Worm (Caenorhabditis elegans) whole organism, L1 larva: Measurements from ENCODE around the gene tbc-20.
A peak's percentile ranks its signal among the peaks of the same experiment; 100 is the strongest.

Experiments
- C04F5.9 ChIP-seq: sonication (generic microtip); optimal IDR thresholded peaks from 2 replicates; lab custom pipeline; 2016; ENCODE audit warnings: missing genetic modification characterization, missing compliant biosample characterization
- C34B4.2 ChIP-seq: sonication (generic microtip); optimal IDR thresholded peaks from 2 replicates; lab custom pipeline; 2017; ENCODE audit warnings: mild to moderate bottlenecking, missing genetic modification characterization, missing compliant biosample characterization
- alr-1 ChIP-seq: fragments of 200-800 bp; sonication (Bioruptor generic); optimal IDR thresholded peaks from 2 replicates; lab custom pipeline; 2018; ENCODE audit warnings: borderline replicate concordance, mild to moderate bottlenecking, missing genetic modification characterization, missing compliant biosample characterization
- aly-2 ChIP-seq: fragments of 150-350 bp; optimal IDR thresholded peaks from 2 replicates; lab custom pipeline; 2014; ENCODE audit warnings: missing biosample characterization, missing genetic modification characterization
- ama-1 ChIP-seq: fragments of 150-350 bp; optimal IDR thresholded peaks from 2 replicates; lab custom pipeline; 2014
- ceh-63 ChIP-seq: fragments of 200-800 bp; sonication (Bioruptor generic); optimal IDR thresholded peaks from 2 replicates; lab custom pipeline; 2018; ENCODE audit warnings: mild to moderate bottlenecking, missing genetic modification characterization, missing compliant biosample characterization
- ceh-8 ChIP-seq: fragments of 200-800 bp; sonication (Bioruptor generic); optimal IDR thresholded peaks from 2 replicates; lab custom pipeline; 2018; ENCODE audit warnings: mild to moderate bottlenecking, missing genetic modification characterization, moderate library complexity, missing compliant biosample characterization
- ceh-88 ChIP-seq: fragments of 200-800 bp; sonication (Bioruptor generic); IDR thresholded peaks from 2 replicates; pipeline ENCODE4 v1.3.6; 2022; ENCODE audit warnings: missing genetic modification characterization, missing compliant biosample characterization
- ces-1 ChIP-seq: fragments of 150-350 bp; optimal IDR thresholded peaks from 2 replicates; lab custom pipeline; 2014; ENCODE audit warnings: missing biosample characterization, missing genetic modification reagents, missing genetic modification characterization
- dpl-1 ChIP-seq, 3 experiments: fragments of 150-350 bp in 2 of 3; sonication (generic microtip) in 1 of 3; optimal IDR thresholded peaks; 2 replicates each; lab custom pipeline; 2014 to 2017; ENCODE audit warnings: missing biosample characterization in 3 of 3, missing genetic modification characterization in 3 of 3, missing genetic modification reagents in 3 of 3
- efl-3 ChIP-seq: fragments of 200-800 bp; sonication (Bioruptor generic); optimal IDR thresholded peaks from 2 replicates; lab custom pipeline; 2018; ENCODE audit warnings: mild to moderate bottlenecking, missing genetic modification characterization, missing compliant biosample characterization
- egl-27 ChIP-seq, 2 experiments: fragments of 150-350 bp in 1 of 2; sonication (generic microtip); optimal IDR thresholded peaks; 3 replicates each; lab custom pipeline; 2017 to 2018; ENCODE audit warnings: missing biosample characterization in 2 of 2, missing genetic modification characterization in 2 of 2, missing genetic modification reagents in 2 of 2
- elt-3 ChIP-seq, 6 experiments: fragments of 150-350 bp in 1 of 6; sonication (generic microtip); optimal IDR thresholded peaks; 2 replicates each; lab custom pipeline; 2017 to 2018; ENCODE audit warnings: missing biosample characterization in 6 of 6, missing genetic modification characterization in 6 of 6, inconsistent platforms in 1 of 6
- ets-5 ChIP-seq: fragments of 200-800 bp; sonication (Bioruptor generic); IDR thresholded peaks from 2 replicates; pipeline ENCODE4 v1.3.6; 2022; ENCODE audit warnings: missing genetic modification characterization, missing compliant biosample characterization
- fkh-4 ChIP-seq: sonication (generic microtip); optimal IDR thresholded peaks from 2 replicates; lab custom pipeline; 2016; ENCODE audit warnings: missing compliant biosample characterization, missing genetic modification characterization, borderline replicate concordance
- fkh-8 ChIP-seq: sonication (generic microtip); optimal IDR thresholded peaks from 2 replicates; lab custom pipeline; 2016; ENCODE audit warnings: mild to moderate bottlenecking, missing genetic modification characterization, missing compliant biosample characterization
- hlh-17 ChIP-seq: fragments of 200-800 bp; sonication (Bioruptor generic); optimal IDR thresholded peaks from 2 replicates; lab custom pipeline; 2018; ENCODE audit warnings: missing genetic modification characterization, mild to moderate bottlenecking, missing compliant biosample characterization, moderate library complexity, borderline replicate concordance
- hpl-2 ChIP-seq: fragments of 150-350 bp; optimal IDR thresholded peaks from 2 replicates; lab custom pipeline; 2014; ENCODE audit warnings: missing biosample characterization, missing genetic modification reagents, missing genetic modification characterization
- lin-13 ChIP-seq: fragments of 150-350 bp; optimal IDR thresholded peaks from 2 replicates; lab custom pipeline; 2014; ENCODE audit warnings: missing biosample characterization, missing genetic modification reagents, missing genetic modification characterization
- lin-14 ChIP-seq: fragments of 200-800 bp; sonication (Bioruptor generic); optimal IDR thresholded peaks from 2 replicates; lab custom pipeline; 2018; ENCODE audit warnings: mild to moderate bottlenecking, missing genetic modification characterization, moderate library complexity, missing compliant biosample characterization
- lin-15B ChIP-seq: fragments of 150-350 bp; sonication (generic microtip); optimal IDR thresholded peaks from 3 replicates; lab custom pipeline; 2014; ENCODE audit warnings: missing biosample characterization, missing genetic modification characterization
- lin-39 ChIP-seq: fragments of 150-350 bp; optimal IDR thresholded peaks from 2 replicates; lab custom pipeline; 2014; ENCODE audit warnings: missing biosample characterization, missing genetic modification reagents, missing genetic modification characterization
- lir-3 ChIP-seq: sonication (generic microtip); optimal IDR thresholded peaks from 2 replicates; lab custom pipeline; 2016; ENCODE audit warnings: mild to moderate bottlenecking, missing genetic modification characterization, moderate library complexity, missing compliant biosample characterization; ENCODE audit not compliant: poor library complexity
- lsy-2 ChIP-seq, 2 experiments: fragments of 150-350 bp; optimal IDR thresholded peaks; 2 replicates each; lab custom pipeline; 2014; ENCODE audit warnings: missing biosample characterization in 2 of 2, missing genetic modification characterization in 2 of 2
- mdl-1 ChIP-seq, 2 experiments: fragments of 150-350 bp; optimal IDR thresholded peaks; 2 replicates each; lab custom pipeline; 2014 to 2017; ENCODE audit warnings: missing biosample characterization in 2 of 2, missing genetic modification characterization in 2 of 2, inconsistent platforms in 1 of 2
- mef-2 ChIP-seq: fragments of 150-350 bp; optimal IDR thresholded peaks from 2 replicates; lab custom pipeline; 2014; ENCODE audit warnings: missing biosample characterization, missing genetic modification characterization
- mep-1 ChIP-seq: fragments of 150-350 bp; optimal IDR thresholded peaks from 2 replicates; lab custom pipeline; 2014; ENCODE audit warnings: missing biosample characterization, missing genetic modification characterization
- nhr-11 ChIP-seq: fragments of 150-350 bp; optimal IDR thresholded peaks from 2 replicates; lab custom pipeline; 2014; ENCODE audit warnings: missing biosample characterization, missing genetic modification characterization
- nhr-12 ChIP-seq: sonication (generic microtip); optimal IDR thresholded peaks from 2 replicates; lab custom pipeline; 2017; ENCODE audit warnings: missing biosample characterization, missing genetic modification characterization
- nhr-20 ChIP-seq: sonication (generic microtip); optimal IDR thresholded peaks from 2 replicates; lab custom pipeline; 2016; ENCODE audit warnings: mild to moderate bottlenecking, missing genetic modification characterization, missing compliant biosample characterization
- nhr-28 ChIP-seq: fragments of 150-350 bp; optimal IDR thresholded peaks from 2 replicates; lab custom pipeline; 2014; ENCODE audit warnings: missing biosample characterization, missing genetic modification characterization
- nhr-47 ChIP-seq: sonication (generic microtip); optimal IDR thresholded peaks from 2 replicates; lab custom pipeline; 2016; ENCODE audit warnings: mild to moderate bottlenecking, missing genetic modification characterization, moderate library complexity, missing compliant biosample characterization
- nhr-76 ChIP-seq: sonication (generic microtip); optimal IDR thresholded peaks from 2 replicates; lab custom pipeline; 2017; ENCODE audit warnings: missing biosample characterization, missing genetic modification characterization
- nhr-77 ChIP-seq: fragments of 150-350 bp; optimal IDR thresholded peaks from 2 replicates; lab custom pipeline; 2014; ENCODE audit warnings: missing biosample characterization, missing genetic modification characterization
- nhr-84 ChIP-seq: sonication (generic microtip); optimal IDR thresholded peaks from 2 replicates; lab custom pipeline; 2017; ENCODE audit warnings: missing biosample characterization, missing genetic modification characterization
- nhr-85 ChIP-seq: sonication (generic microtip); peaks from one replicate; lab custom pipeline; 2016; ENCODE audit warnings: missing genetic modification characterization, inconsistent platforms, missing compliant biosample characterization
- nhr-90 ChIP-seq: sonication (generic microtip); optimal IDR thresholded peaks from 2 replicates; lab custom pipeline; 2016; ENCODE audit warnings: mild to moderate bottlenecking, missing genetic modification characterization, missing compliant biosample characterization; ENCODE audit not compliant: poor library complexity
- pqm-1 ChIP-seq: sonication (generic microtip); optimal IDR thresholded peaks from 3 replicates; lab custom pipeline; 2017; ENCODE audit warnings: missing biosample characterization, missing genetic modification characterization
- rnt-1 ChIP-seq: sonication (generic microtip); optimal IDR thresholded peaks from 2 replicates; lab custom pipeline; 2016; ENCODE audit warnings: mild to moderate bottlenecking, missing genetic modification characterization, moderate library complexity, missing compliant biosample characterization
- skn-1 ChIP-seq: fragments of 150-350 bp; optimal IDR thresholded peaks from 2 replicates; lab custom pipeline; 2014; ENCODE audit warnings: missing biosample characterization, missing genetic modification characterization
- snpc-4 ChIP-seq: fragments of 150-350 bp; optimal IDR thresholded peaks from 2 replicates; lab custom pipeline; 2014; ENCODE audit warnings: missing biosample characterization, missing genetic modification characterization
- snu-23 ChIP-seq: sonication (generic microtip); optimal IDR thresholded peaks from 2 replicates; lab custom pipeline; 2016; ENCODE audit warnings: missing genetic modification characterization, missing compliant biosample characterization
- sup-37 ChIP-seq: fragments of 200-800 bp; sonication (Bioruptor generic); optimal IDR thresholded peaks from 2 replicates; lab custom pipeline; 2018; ENCODE audit warnings: mild to moderate bottlenecking, missing genetic modification characterization, missing compliant biosample characterization
- tlp-1 ChIP-seq: fragments of 150-350 bp; optimal IDR thresholded peaks from 2 replicates; lab custom pipeline; 2014; ENCODE audit warnings: missing biosample characterization, missing genetic modification characterization
- unc-130 ChIP-seq: fragments of 150-350 bp; optimal IDR thresholded peaks from 2 replicates; lab custom pipeline; 2017; ENCODE audit warnings: missing biosample characterization, missing genetic modification characterization, inconsistent platforms
- unc-30 ChIP-seq: sonication (generic microtip); optimal IDR thresholded peaks from 2 replicates; lab custom pipeline; 2017; ENCODE audit warnings: missing biosample characterization, missing genetic modification characterization
- unc-62 ChIP-seq: fragments of 150-350 bp; optimal IDR thresholded peaks from 2 replicates; lab custom pipeline; 2014; ENCODE audit warnings: missing biosample characterization, missing genetic modification reagents, missing genetic modification characterization
- unc-86 ChIP-seq: sonication (generic microtip); optimal IDR thresholded peaks from 2 replicates; lab custom pipeline; 2016; ENCODE audit warnings: missing genetic modification characterization, missing compliant biosample characterization
- unc-98 ChIP-seq: fragments of 200-800 bp; sonication (Bioruptor generic); IDR thresholded peaks from 2 replicates; pipeline ENCODE4 v1.3.6; 2022; ENCODE audit warnings: missing genetic modification characterization, missing compliant biosample characterization
- vab-15 ChIP-seq: sonication (generic microtip); optimal IDR thresholded peaks from 2 replicates; lab custom pipeline; 2017; ENCODE audit warnings: missing genotype, mild to moderate bottlenecking, missing genetic modification characterization, missing compliant biosample characterization
- zag-1 ChIP-seq: fragments of 150-350 bp; optimal IDR thresholded peaks from 2 replicates; lab custom pipeline; 2014; ENCODE audit warnings: missing biosample characterization, missing genetic modification characterization
- zip-4 ChIP-seq: fragments of 200-800 bp; sonication (Bioruptor generic); optimal IDR thresholded peaks from 2 replicates; lab custom pipeline; 2018; ENCODE audit warnings: mild to moderate bottlenecking, missing genetic modification characterization, moderate library complexity, missing compliant biosample characterization
- ztf-4 ChIP-seq: fragments of 150-350 bp; optimal IDR thresholded peaks from 2 replicates; lab custom pipeline; 2014; ENCODE audit warnings: missing biosample characterization, missing genetic modification characterization

Gene tbc-20

DNA sequence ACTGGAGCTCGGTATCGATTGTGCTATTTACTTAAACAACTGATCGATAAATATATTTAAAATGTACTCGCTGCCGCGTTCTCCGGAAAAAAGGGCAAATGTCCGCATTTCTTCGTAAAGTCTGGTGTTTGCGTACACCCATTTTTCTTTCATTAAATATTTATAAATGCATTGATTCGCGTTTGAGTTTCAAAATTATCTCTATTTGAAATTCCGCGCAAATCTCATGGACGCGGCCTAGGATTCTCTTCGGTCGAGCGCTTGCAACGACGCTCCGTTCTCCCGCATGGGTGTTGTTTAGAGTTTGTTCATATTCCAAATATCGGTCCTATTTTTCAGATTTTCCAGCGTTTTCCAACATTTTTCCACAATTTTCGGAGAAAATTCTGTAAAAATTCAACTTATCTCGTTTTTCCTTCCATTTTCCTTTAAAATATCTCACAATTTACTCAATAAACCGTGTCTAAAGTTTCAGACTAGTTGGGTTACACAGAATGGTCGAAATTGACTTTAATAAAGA lies 3.3 kb upstream of the tbc-20 start, which contains the start of gene eif-3.B (continued):
- peak; percentile 90 for TF ChIP-seq vab-15 (tag; lab: Kevin White, UChicago)
- TF ChIP-seq ceh-8 (GFP tag; lab: Kevin White, UChicago) = peak; percentile 94
- TF ChIP-seq lsy-2 (tag; optimal IDR thresholded peaks at IDR 0.05; lab: Kevin White, UChicago) = peak; percentile 95 to 96
- TF ChIP-seq elt-3 (tag; optimal IDR thresholded peaks at IDR 0.05; lab: Kevin White, UChicago) = peak in 4 of 6 experiments; percentile 12 to 90 (median 68)
- TF ChIP-seq nhr-90 = peak; percentile 99
- TF ChIP-seq tlp-1 (tag; lab: Kevin White, UChicago) = no peak
- peak; percentile 79 for TF ChIP-seq zip-4
- peak; percentile 93 for TF ChIP-seq lin-14 (GFP tag; lab: Kevin White, UChicago)
- TF ChIP-seq alr-1 (tag; lab: Kevin White, UChicago) = no peak
- TF ChIP-seq nhr-11 (tag; lab: Kevin White, UChicago) = peak; percentile 78
- peak; percentile 87 for TF ChIP-seq aly-2 (tag; lab: Kevin White, UChicago)
- TF ChIP-seq zag-1 (tag; lab: Kevin White, UChicago) = peak; percentile 89
- peak; percentile 98 for TF ChIP-seq nhr-47 (tag; lab: Kevin White, UChicago)
- TF ChIP-seq unc-98 = peak; percentile 88
- peak; percentile 70 for TF ChIP-seq ceh-63 (GFP tag; lab: Kevin White, UChicago)
- TF ChIP-seq nhr-12 (tag; lab: Kevin White, UChicago) = peak; percentile 16
- TF ChIP-seq nhr-84 (tag; lab: Kevin White, UChicago) = no peak
- TF ChIP-seq nhr-77 (tag; lab: Kevin White, UChicago) = peak; percentile 98
- TF ChIP-seq dpl-1 (GFP tag; optimal IDR thresholded peaks at IDR 0.05; lab: Kevin White, UChicago) = peak; percentile 97 to 98 (median 97)
- TF ChIP-seq mdl-1 (tag; optimal IDR thresholded peaks at IDR 0.05; lab: Kevin White, UChicago) = peak in 1 of 2 experiments; percentile 80
- peak; percentile 94 for TF ChIP-seq fkh-8
- TF ChIP-seq sup-37 (GFP tag; lab: Kevin White, UChicago) = peak; percentile 88
- peak; percentile 95 for TF ChIP-seq snpc-4 (tag; lab: Kevin White, UChicago)
- no peak for TF ChIP-seq ces-1
- no peak for TF ChIP-seq unc-62
- TF ChIP-seq hlh-17 (GFP tag; lab: Kevin White, UChicago) = peak; percentile 55
- TF ChIP-seq C04F5.9 (tag; lab: Kevin White, UChicago) = peak; percentile 95
- no peak for TF ChIP-seq nhr-76 (tag; lab: Kevin White, UChicago)
- peak; percentile 57 for TF ChIP-seq efl-3 (GFP tag; lab: Kevin White, UChicago)
- peak; percentile 90 for TF ChIP-seq ceh-88 (GFP tag; lab: Robert Waterston, UW)
- peak; percentile 99 for TF ChIP-seq rnt-1 (tag; lab: Kevin White, UChicago)
- TF ChIP-seq lin-13 = peak; percentile 94
- TF ChIP-seq hpl-2 (GFP tag; lab: Kevin White, UChicago) = peak; percentile 29
- TF ChIP-seq skn-1 (tag; lab: Kevin White, UChicago) = peak; percentile 94
- TF ChIP-seq pqm-1 (tag; lab: Kevin White, UChicago) = no peak
- TF ChIP-seq nhr-20 (tag; lab: Kevin White, UChicago) = peak; percentile 97
- peak; percentile 98 for TF ChIP-seq lir-3
- TF ChIP-seq snu-23 (GFP tag; lab: Kevin White, UChicago) = peak; percentile 98
- no peak for TF ChIP-seq ets-5 (GFP tag; lab: Robert Waterston, UW)
- peak; percentile 94 for TF ChIP-seq lin-15B (tag; lab: Kevin White, UChicago)
- TF ChIP-seq lin-39 (tag; lab: Kevin White, UChicago) = peak; percentile 92
- peak; percentile 96 for TF ChIP-seq mep-1 (tag; lab: Kevin White, UChicago)
- peak; percentile 1 for TF ChIP-seq C34B4.2 (tag; lab: Kevin White, UChicago)
- TF ChIP-seq nhr-28 (tag; lab: Kevin White, UChicago) = peak; percentile 26
- TF ChIP-seq ama-1 = no peak
- TF ChIP-seq unc-86 = peak; percentile 99
- peak; percentile 99 for TF ChIP-seq fkh-4 (tag; lab: Kevin White, UChicago)
- no peak for TF ChIP-seq unc-30 (tag; lab: Kevin White, UChicago)
- peak; percentile 98 for TF ChIP-seq nhr-85
- TF ChIP-seq egl-27 (tag; optimal IDR thresholded peaks at IDR 0.05; lab: Kevin White, UChicago) = peak in 1 of 2 experiments; percentile 26
- peak; percentile 15 for TF ChIP-seq mef-2
- TF ChIP-seq unc-130 (tag; lab: Kevin White, UChicago) = peak; percentile 98
- TF ChIP-seq ztf-4 (tag; lab: Kevin White, UChicago) = peak; percentile 86
